Fruit fly (Drosophila melanogaster): ENCODE data around the gene RASSF8.

DNA sequence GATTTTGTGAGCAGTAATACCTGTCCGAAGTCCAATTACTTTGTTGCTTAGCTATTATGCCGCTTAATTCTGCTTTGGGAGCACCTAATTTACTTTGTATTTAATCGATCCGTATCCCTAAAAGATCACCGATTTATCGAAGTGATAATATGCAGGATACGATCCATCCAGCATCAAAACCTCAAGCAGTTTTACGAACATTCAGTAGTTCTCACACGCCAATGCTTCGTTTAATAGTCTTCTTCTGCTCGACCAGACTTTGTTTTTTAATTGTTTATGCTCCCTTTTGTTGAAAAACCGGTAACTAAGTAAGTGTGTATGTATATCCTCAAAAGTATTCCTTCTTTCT, 13.4 kb upstream of the RASSF8 start:
- TF ChIP-seq CG11617 (GFP tag; optimal IDR thresholded peaks at IDR 0.05) (no peak), CG5204 (GFP tag; optimal IDR thresholded peaks at IDR 0.05) (no peak), CG7045 (GFP tag; optimal IDR thresholded peaks at IDR 0.05) (no peak), CG7101 (tag; optimal IDR thresholded peaks at IDR 0.05) (no peak), cic (GFP tag; optimal IDR thresholded peaks at IDR 0.05) (no peak), Crg-1 (GFP tag; optimal IDR thresholded peaks at IDR 0.05) (no peak), kay (GFP tag; ENCODE audit: borderline replicate concordance) (no peak), CG14711 (tag; optimal IDR thresholded peaks at IDR 0.05) (no peak), cnc (optimal IDR thresholded peaks at IDR 0.05) (no peak)
